Fruit fly (Drosophila melanogaster): Measurements from ENCODE around the gene CG7888.

CG7888 gene

dm6 chr3L:11010410-11010827 lies 43.4 kb upstream of the CG7888 start (continued):
- TF ChIP-seq nom (GFP tag; optimal IDR thresholded peaks at IDR 0.05) (peak; percentile 99), CG1233 (GFP tag; optimal IDR thresholded peaks at IDR 0.05) (no peak), HLHmδ (GFP tag; optimal IDR thresholded peaks at IDR 0.05) (no peak), ATbp (GFP tag; optimal IDR thresholded peaks at IDR 0.05) (peak; percentile 38), HLH4C (GFP tag; IDR thresholded peaks at IDR 0.05; ENCODE audit: partially characterized antibody) (peak; percentile 39; the same call in 2 of the 3 replicates), MBD-R2 (GFP tag; IDR thresholded peaks at IDR 0.05) (0 out of 2 replicates have a peak, but pooled peaks have one; percentile 28), zen2 (GFP tag; IDR thresholded peaks at IDR 0.05; ENCODE audit: partially characterized antibody) (no peak; the same call in 1 of the 3 replicates), Lhr (GFP tag; optimal IDR thresholded peaks at IDR 0.05) (no peak), bcd (GFP tag; optimal IDR thresholded peaks at IDR 0.05) (no peak), CG9437 (GFP tag; optimal IDR thresholded peaks at IDR 0.05) (peak; percentile 9), lmd (GFP tag; IDR thresholded peaks at IDR 0.05) (no peak), emc (GFP tag; optimal IDR thresholded peaks at IDR 0.05) (no peak), cg (GFP tag; optimal IDR thresholded peaks at IDR 0.05) (peak; percentile 100), wdn (GFP tag; IDR thresholded peaks at IDR 0.05) (no peak), Sin3A (optimal IDR thresholded peaks at IDR 0.05) (no peak), CG6175 (GFP tag; IDR thresholded peaks at IDR 0.05) (0 out of 3 replicates have a peak, but pooled peaks have one; percentile 19), BEAF-32 (GFP tag; optimal IDR thresholded peaks at IDR 0.05) (no peak), Opbp (GFP tag; IDR thresholded peaks at IDR 0.05; ENCODE audit: partially characterized antibody) (peak; percentile 65; the same call in 2 of the 3 replicates), Aef1 (GFP tag; IDR thresholded peaks at IDR 0.05) (peak; percentile 86), Rx (GFP tag; IDR thresholded peaks at IDR 0.05) (no peak), NC2α (GFP tag; optimal IDR thresholded peaks at IDR 0.05) (no peak), kah (GFP tag; optimal IDR thresholded peaks at IDR 0.05) (peak; percentile 8), Hmx (GFP tag; optimal IDR thresholded peaks at IDR 0.05) (no peak), ase (GFP tag; IDR thresholded peaks at IDR 0.05) (peak; percentile 59; the same call in 2 of the 3 replicates), MTF-1 (GFP tag; optimal IDR thresholded peaks at IDR 0.05; ENCODE audit: borderline replicate concordance) (no peak), psq (GFP tag; optimal IDR thresholded peaks at IDR 0.05) (no peak), al (GFP tag; IDR thresholded peaks at IDR 0.05) (no peak), Deaf1 (tag; optimal IDR thresholded peaks at IDR 0.05) (peak; percentile 80), CG8924 (tag; optimal IDR thresholded peaks at IDR 0.05) (peak; percentile 40), CG17385 (GFP tag; optimal IDR thresholded peaks at IDR 0.05) (peak; percentile 34), tup (GFP tag; optimal IDR thresholded peaks at IDR 0.05) (no peak), cas (GFP tag; IDR thresholded peaks at IDR 0.05) (no peak), mirr (GFP tag; optimal IDR thresholded peaks at IDR 0.05) (peak; percentile 49), CG15479 (GFP tag; optimal IDR thresholded peaks at IDR 0.05) (peak; percentile 85), CG17359 (tag; optimal IDR thresholded peaks at IDR 0.05) (peak; percentile 0), ro (GFP tag; IDR thresholded peaks at IDR 0.05) (no peak), Bteb2 (GFP tag; optimal IDR thresholded peaks at IDR 0.05) (no peak), eve (GFP tag; optimal IDR thresholded peaks at IDR 0.05) (no peak), D19B (GFP tag; optimal IDR thresholded peaks at IDR 0.05) (no peak), peb (GFP tag; IDR thresholded peaks at IDR 0.05) (0 out of 2 replicates have a peak, but pooled peaks have one; percentile 17), unc-4 (GFP tag; IDR thresholded peaks at IDR 0.05; ENCODE audit: partially characterized antibody) (0 out of 2 replicates have a peak, but pooled peaks have one; percentile 28), sd (tag; optimal IDR thresholded peaks at IDR 0.05) (peak; percentile 91), CG13624 (GFP tag; optimal IDR thresholded peaks at IDR 0.05) (peak; percentile 25), Scr (GFP tag; IDR thresholded peaks at IDR 0.05; ENCODE audit: partially characterized antibody) (no peak; the same call in none of the 2 replicates), CHES-1-like (GFP tag; optimal IDR thresholded peaks at IDR 0.05) (no peak), ato (GFP tag; IDR thresholded peaks at IDR 0.05; ENCODE audit: partially characterized antibody) (0 out of 2 replicates have a peak, but pooled peaks have one; percentile 33), CG32767 (GFP tag; IDR thresholded peaks at IDR 0.05) (0 out of 2 replicates have a peak, but pooled peaks have one; percentile 24), B-H1 (GFP tag; IDR thresholded peaks at IDR 0.05) (no peak), cwo (GFP tag; optimal IDR thresholded peaks at IDR 0.05) (peak; percentile 45), CG9876 (GFP tag; optimal IDR thresholded peaks at IDR 0.05) (no peak)

Measured in whole organism, embryonic.